Worm (Caenorhabditis elegans): ENCODE data around the gene twk-22.

The twk-22 gene

DNA sequence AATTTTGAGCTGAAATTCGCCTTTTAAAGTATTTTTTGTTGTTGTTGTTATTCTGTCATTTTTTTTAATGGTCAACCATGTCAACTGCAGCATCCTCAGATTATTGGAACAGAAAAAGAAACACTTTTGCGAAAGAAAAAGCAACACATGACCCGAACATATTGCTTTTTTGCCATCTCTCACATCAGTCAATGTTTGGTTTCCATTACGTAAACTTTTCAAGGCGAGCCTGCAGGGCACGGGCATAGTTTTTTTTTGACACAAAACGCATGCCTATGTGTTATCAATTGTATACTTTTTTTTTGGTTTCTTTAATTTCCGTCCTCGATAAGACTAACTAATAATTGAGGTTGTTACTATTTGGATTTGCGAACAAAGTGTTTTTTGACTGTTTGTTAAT is 31.1 kb downstream of the twk-22 start:
- TF ChIP-seq fos-1 (tag; optimal IDR thresholded peaks at IDR 0.05) (peak; percentile 39), peb-1 (tag; optimal IDR thresholded peaks at IDR 0.05) (no peak)

DNA sequence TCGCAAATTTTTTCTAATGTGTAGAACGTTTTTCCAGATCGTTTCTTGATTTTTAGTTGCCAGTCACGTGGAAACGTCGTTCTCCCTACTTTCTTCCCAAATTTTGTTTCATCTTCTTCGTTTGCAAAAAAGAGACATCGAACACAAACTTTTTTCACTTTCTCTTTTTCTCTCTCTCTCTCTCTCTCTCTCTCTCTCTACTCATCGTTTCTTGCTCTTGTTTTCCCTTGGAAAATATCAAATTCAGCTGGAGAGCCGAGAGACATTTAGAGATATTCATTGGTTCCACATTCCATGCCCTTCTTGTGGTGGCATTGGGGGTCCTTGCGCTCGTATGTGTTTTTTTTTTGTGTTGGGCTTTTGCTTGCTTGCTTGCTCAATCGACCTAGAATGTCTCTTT is 32.9 kb downstream of the twk-22 start:
- TF ChIP-seq lin-13 (GFP tag; optimal IDR thresholded peaks at IDR 0.05) = no peak
- TF ChIP-seq zag-1 (tag; optimal IDR thresholded peaks at IDR 0.05) = peak; percentile 20
- no peak for TF ChIP-seq nhr-129 (tag; optimal IDR thresholded peaks at IDR 0.05)
- TF ChIP-seq blmp-1 (tag; optimal IDR thresholded peaks at IDR 0.05; ENCODE audit: insufficient read depth) = no peak
- TF ChIP-seq ZK546.5 (tag; optimal IDR thresholded peaks at IDR 0.05) = no peak
- TF ChIP-seq skn-1 (tag; optimal IDR thresholded peaks at IDR 0.05) = no peak
- TF ChIP-seq snpc-4 (tag; optimal IDR thresholded peaks at IDR 0.05) = no peak
- no peak for TF ChIP-seq unc-62 (GFP tag; optimal IDR thresholded peaks at IDR 0.05)
- no peak for TF ChIP-seq ztf-11 (tag; optimal IDR thresholded peaks at IDR 0.05)
- TF ChIP-seq mdl-1 (tag; optimal IDR thresholded peaks at IDR 0.05) = peak in 1 of 2 experiments; percentile 52
- no peak for TF ChIP-seq nhr-25 (tag; optimal IDR thresholded peaks at IDR 0.05)
- peak; percentile 40 for TF ChIP-seq sma-9 (GFP tag; optimal IDR thresholded peaks at IDR 0.05)
- no peak for TF ChIP-seq sma-9 (tag; optimal IDR thresholded peaks at IDR 0.05)
- TF ChIP-seq nhr-21 (tag; optimal IDR thresholded peaks at IDR 0.05) = no peak
- no peak for TF ChIP-seq unc-39 (tag; optimal IDR thresholded peaks at IDR 0.05)
- TF ChIP-seq crh-2 (tag; optimal IDR thresholded peaks at IDR 0.05) = peak; percentile 25
- no peak for TF ChIP-seq lin-39 (tag; optimal IDR thresholded peaks at IDR 0.05)
- TF ChIP-seq lsy-2 (tag; optimal IDR thresholded peaks at IDR 0.05) = peak in 1 of 2 experiments; percentile 34
- TF ChIP-seq nhr-237 (tag; optimal IDR thresholded peaks at IDR 0.05) = no peak
- TF ChIP-seq nhr-77 (tag; optimal IDR thresholded peaks at IDR 0.05) = no peak
- no peak for TF ChIP-seq nhr-6 (tag; optimal IDR thresholded peaks at IDR 0.05)
- no peak for TF ChIP-seq fos-1 (tag; optimal IDR thresholded peaks at IDR 0.05)
- no peak for TF ChIP-seq gmeb-1 (tag; optimal IDR thresholded peaks at IDR 0.05)
- no peak for TF ChIP-seq sma-3 (GFP tag; optimal IDR thresholded peaks at IDR 0.05)
- no peak for TF ChIP-seq elt-3 (tag; optimal IDR thresholded peaks at IDR 0.05)
- TF ChIP-seq egl-27 (tag; optimal IDR thresholded peaks at IDR 0.05) = no peak
- no peak for TF ChIP-seq Y55F3AM.14 (GFP tag; optimal IDR thresholded peaks at IDR 0.05)
- TF ChIP-seq alr-1 (tag; optimal IDR thresholded peaks at IDR 0.05) = no peak
- TF ChIP-seq sem-4 (tag; optimal IDR thresholded peaks at IDR 0.05) = no peak
- no peak for TF ChIP-seq mab-5 (tag; optimal IDR thresholded peaks at IDR 0.05)
- TF ChIP-seq R02D3.7 (tag; optimal IDR thresholded peaks at IDR 0.05) = no peak
- no peak for TF ChIP-seq F13H6.1 (tag; optimal IDR thresholded peaks at IDR 0.05)
- no peak for TF ChIP-seq elt-1 (tag; optimal IDR thresholded peaks at IDR 0.05)
- TF ChIP-seq lin-11 (tag; optimal IDR thresholded peaks at IDR 0.05) = no peak
- peak; percentile 39 for TF ChIP-seq unc-55 (GFP tag; optimal IDR thresholded peaks at IDR 0.05)
- TF ChIP-seq C34F6.9 (tag; optimal IDR thresholded peaks at IDR 0.05) = peak; percentile 57

DNA sequence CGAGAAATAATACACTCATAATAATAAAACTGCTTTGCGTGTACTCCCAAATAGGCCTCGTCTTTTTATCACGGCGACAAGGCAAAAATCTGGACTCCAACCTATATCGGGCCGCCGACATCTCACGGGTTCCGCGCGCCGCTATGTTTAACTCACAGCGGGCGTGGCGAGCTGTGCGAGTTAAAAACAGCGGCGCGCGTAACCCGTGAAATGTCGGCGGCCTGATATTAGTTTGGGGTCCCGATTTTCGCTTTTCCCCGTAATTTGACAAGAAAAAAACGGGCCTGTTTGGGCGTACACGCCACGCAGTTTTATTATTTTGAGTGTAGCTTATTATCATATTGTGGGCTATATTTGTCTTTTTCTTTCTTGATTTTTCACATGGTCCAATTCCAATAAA is 35.6 kb downstream of the twk-22 start:
- TF ChIP-seq egl-27 (tag; optimal IDR thresholded peaks at IDR 0.05) = no peak
- no peak for TF ChIP-seq dmd-4 (tag; optimal IDR thresholded peaks at IDR 0.05)
- TF ChIP-seq blmp-1 (tag; optimal IDR thresholded peaks at IDR 0.05; ENCODE audit: insufficient read depth) = no peak
- TF ChIP-seq snpc-4 (tag; optimal IDR thresholded peaks at IDR 0.05) = peak; percentile 45
- no peak for TF ChIP-seq nhr-21 (tag; optimal IDR thresholded peaks at IDR 0.05)

DNA sequence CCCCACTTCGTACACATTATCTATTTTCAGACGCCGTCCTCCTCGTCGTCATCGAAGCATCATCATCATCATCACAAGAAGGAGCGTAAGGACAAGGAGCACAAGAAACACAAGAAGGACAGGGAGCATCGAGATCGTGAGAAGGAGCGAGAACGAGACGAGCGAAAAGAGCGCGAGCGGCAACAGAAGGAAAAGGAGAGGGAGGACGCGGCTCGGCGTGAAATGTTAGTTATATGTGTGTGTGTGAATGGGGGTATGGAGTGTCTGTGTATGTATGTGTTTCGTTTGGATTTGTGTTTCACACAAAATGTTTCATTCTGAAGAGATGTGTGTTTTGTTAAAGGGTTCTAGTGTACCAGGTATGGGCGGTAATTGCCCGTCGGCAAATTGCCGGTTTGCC is 36.0 kb downstream of the twk-22 start:
- TF ChIP-seq unc-55 (GFP tag; optimal IDR thresholded peaks at IDR 0.05) (peak; percentile 37), aly-2 (tag; optimal IDR thresholded peaks at IDR 0.05) (no peak), sma-9 (GFP tag; optimal IDR thresholded peaks at IDR 0.05) (peak; percentile 13), sma-9 (tag; optimal IDR thresholded peaks at IDR 0.05) (no peak), nhr-129 (tag; optimal IDR thresholded peaks at IDR 0.05) (no peak), C34F6.9 (tag; optimal IDR thresholded peaks at IDR 0.05) (peak; percentile 17)

Measured in whole organism, L2 larva.